Worm (Caenorhabditis elegans): Measurements from ENCODE around the gene Y14H12B.1.

The Y14H12B.1 gene

DNA sequence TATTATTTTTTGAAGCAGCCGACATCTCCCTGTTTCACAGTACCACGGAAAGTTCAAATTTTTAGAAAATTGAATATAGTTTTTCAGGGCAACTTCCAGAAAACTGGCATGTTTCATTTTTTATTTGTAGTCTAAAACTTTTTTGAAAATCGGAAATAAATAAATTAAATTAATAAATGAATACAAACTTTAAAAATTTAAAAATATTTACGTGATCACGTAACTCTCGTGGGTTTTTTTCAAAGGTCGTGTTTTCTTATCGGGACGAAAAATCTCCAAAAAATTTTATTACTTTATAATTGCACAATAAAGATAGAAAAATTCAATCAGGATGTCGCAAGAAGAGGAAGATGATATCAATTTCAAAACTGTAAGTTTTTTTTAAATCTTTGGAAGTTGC, 22.5 kb upstream of the Y14H12B.1 start, which contains the start of gene F53C3.1:
TSS of gene F53C3.1 (plus strand) at position 301 of the 400 bp plus-strand sequence.
- no peak for TF ChIP-seq hmg-1.2 (GFP tag; IDR thresholded peaks at IDR 0.05)

DNA sequence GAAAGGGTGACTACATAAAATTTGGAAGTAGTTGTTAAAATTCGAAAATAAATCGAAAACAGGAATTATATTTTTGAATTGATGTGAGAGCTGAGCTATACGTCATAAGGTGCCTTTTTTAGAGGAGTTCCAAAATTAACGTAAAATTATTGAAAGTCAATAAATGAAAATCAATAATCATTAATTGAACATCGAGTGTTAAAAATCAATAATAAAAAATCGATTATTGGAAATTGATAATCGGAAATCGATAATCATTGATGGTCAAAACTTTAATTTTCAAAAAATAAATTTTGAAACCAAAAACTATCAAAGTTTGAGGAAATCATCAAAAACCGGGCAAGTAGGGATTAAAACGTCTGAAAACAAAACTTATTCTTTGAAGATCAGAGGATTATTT, 20.6 kb upstream of the Y14H12B.1 start:
- TF ChIP-seq lsl-1 (GFP tag; optimal IDR thresholded peaks at IDR 0.05) (no peak), ztf-28 (GFP tag; IDR thresholded peaks at IDR 0.05) (no peak), snpc-1.3 (tag; optimal IDR thresholded peaks at IDR 0.05; ENCODE audit: insufficient read depth) (no peak), cebp-1 (GFP tag; IDR thresholded peaks at IDR 0.05) (no peak), cebp-1 (tag; optimal IDR thresholded peaks at IDR 0.05) (no peak), mcd-1 (GFP tag; IDR thresholded peaks at IDR 0.05) (no peak), dox-1 (GFP tag; IDR thresholded peaks at IDR 0.05) (no peak), sdz-38 (tag; optimal IDR thresholded peaks at IDR 0.05) (no peak), akir-1 (GFP tag; optimal IDR thresholded peaks at IDR 0.05) (no peak), ceh-91 (GFP tag; IDR thresholded peaks at IDR 0.05) (no peak), ztf-3 (GFP tag; optimal IDR thresholded peaks at IDR 0.05) (no peak), lir-1 (GFP tag; conservative IDR thresholded peaks at IDR 0.05) (no peak), madf-3 (GFP tag; IDR thresholded peaks at IDR 0.05) (no peak), atf-7 (tag; optimal IDR thresholded peaks at IDR 0.05) (no peak)

DNA sequence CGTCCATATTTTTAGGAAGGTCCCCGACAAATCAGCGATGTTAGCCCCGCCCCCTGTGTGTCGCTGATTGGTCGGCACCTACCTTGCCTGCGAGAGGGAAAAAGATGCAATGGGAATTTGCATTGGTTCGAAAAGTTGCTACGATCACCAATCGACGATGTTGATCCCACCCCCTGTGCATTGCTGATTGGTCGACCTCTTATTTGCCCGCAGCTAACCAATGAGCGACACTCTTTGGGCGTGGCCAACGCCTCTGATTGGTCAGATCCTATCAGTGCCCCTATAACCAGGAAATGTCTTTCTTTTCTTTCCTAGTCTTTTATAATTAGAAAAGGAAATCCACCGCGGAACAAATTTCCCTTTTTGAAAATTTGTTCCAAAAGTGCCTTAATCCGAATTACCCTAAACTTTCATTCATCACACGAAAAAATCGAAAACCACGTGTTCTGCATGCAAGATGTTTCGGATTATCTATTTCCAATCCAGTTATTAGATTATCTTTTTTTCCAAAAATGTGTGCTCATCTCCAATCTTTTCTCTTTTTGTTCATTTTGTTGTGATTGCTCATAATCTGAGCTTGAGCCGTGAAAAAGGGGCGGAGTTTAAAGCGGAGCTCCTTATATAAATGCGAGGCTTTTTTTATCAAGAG, 16.1 kb upstream of the Y14H12B.1 start:
- TF ChIP-seq madf-10 (tag; optimal IDR thresholded peaks at IDR 0.05), result no peak
- 0 out of 2 replicates have a peak, but pooled peaks have one; percentile 32 for TF ChIP-seq zfh-2 (GFP tag; conservative IDR thresholded peaks at IDR 0.05)
- peak; percentile 89; the same call in 1 of the 2 replicates for TF ChIP-seq nfyb-1 (GFP tag; IDR thresholded peaks at IDR 0.05)

DNA sequence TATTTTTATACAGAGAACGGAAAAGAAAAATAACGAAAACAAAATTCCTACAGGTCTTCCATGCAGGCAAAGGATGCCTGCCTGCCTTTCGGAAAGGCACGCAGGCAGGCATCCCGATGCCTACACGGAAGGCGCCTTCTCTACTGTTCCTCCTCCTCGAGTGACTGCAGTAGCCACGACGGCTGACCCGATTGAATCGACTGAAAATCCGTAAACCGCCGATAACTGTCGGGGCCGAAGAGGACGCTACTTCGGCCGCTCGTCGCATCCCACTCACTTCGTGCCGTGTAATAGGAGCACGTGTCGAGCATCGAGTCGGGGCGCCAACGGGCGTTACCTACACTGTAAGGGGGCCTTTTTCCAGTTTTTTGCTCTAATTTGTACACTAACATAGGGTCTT, 13.6 kb upstream of the Y14H12B.1 start:
- peak; percentile 60 for TF ChIP-seq zfh-2 (GFP tag; conservative IDR thresholded peaks at IDR 0.05)
- no peak for TF ChIP-seq chd-7 (tag; optimal IDR thresholded peaks at IDR 0.05)
- peak; percentile 11; the same call in 1 of the 2 replicates for TF ChIP-seq egrh-3 (GFP tag; IDR thresholded peaks at IDR 0.05)
- TF ChIP-seq F33H1.4 (GFP tag; IDR thresholded peaks at IDR 0.05), result no peak

DNA sequence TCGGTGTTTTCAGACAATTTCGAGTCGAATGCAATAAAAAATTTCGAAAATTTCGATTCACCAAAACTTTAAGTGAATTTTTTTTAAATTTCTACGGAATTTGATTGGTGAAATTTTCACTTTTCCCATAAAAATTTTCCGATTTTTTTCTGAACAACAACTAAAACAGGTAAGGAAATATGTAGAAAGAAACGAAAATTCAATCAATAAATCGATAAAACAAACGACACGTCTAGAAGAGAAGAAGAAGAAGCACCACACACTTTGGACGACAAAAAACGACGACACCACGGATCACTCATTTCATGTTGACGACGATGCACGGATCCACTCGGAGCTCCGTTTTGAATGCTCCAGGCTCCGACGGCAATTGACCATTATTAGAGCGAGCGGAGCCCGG, 11.6 kb upstream of the Y14H12B.1 start:
- TF ChIP-seq attf-3 (GFP tag; conservative IDR thresholded peaks at IDR 0.05), result no peak
- TF ChIP-seq lin-26 (GFP tag; IDR thresholded peaks at IDR 0.05), result no peak
- no peak for TF ChIP-seq zim-3 (tag; optimal IDR thresholded peaks at IDR 0.05)
- TF ChIP-seq B0336.3 (GFP tag; IDR thresholded peaks at IDR 0.05), result no peak
- no peak for TF ChIP-seq let-607 (tag; optimal IDR thresholded peaks at IDR 0.05)
- TF ChIP-seq mel-28 (tag; optimal IDR thresholded peaks at IDR 0.05; ENCODE audit: borderline replicate concordance), result no peak
- TF ChIP-seq nfya-1 (tag; optimal IDR thresholded peaks at IDR 0.05; ENCODE audit: borderline replicate concordance, insufficient read depth), result no peak
- TF ChIP-seq unc-130 (GFP tag; optimal IDR thresholded peaks at IDR 0.05), result no peak
- TF ChIP-seq tlf-1 (GFP tag; optimal IDR thresholded peaks at IDR 0.05), result no peak

Data from whole organism, young adult.